Fruit fly (Drosophila melanogaster): ENCODE measurements around the gene Invadolysin.

The Invadolysin gene

dm6 chr3R:10144103-10144998 lies at the start of gene Invadolysin, which contains the start of gene TAF1B:
TSS of gene Invadolysin (plus strand) at chr3R:10144668.
TSS of gene TAF1B (minus strand) at chr3R:10144184.
- peak; percentile 44 for TF ChIP-seq CG1620 (GFP tag; optimal IDR thresholded peaks at IDR 0.05)
- TF ChIP-seq cnc (optimal IDR thresholded peaks at IDR 0.05) = no peak
- TF ChIP-seq CG33017 (tag; optimal IDR thresholded peaks at IDR 0.05) = peak; percentile 49
- TF ChIP-seq cic (GFP tag; optimal IDR thresholded peaks at IDR 0.05) = peak; percentile 70
- peak; percentile 48 for TF ChIP-seq CG5204 (GFP tag; optimal IDR thresholded peaks at IDR 0.05)
- TF ChIP-seq CG12768 (GFP tag; optimal IDR thresholded peaks at IDR 0.05) = no peak
- TF ChIP-seq Clk (GFP tag; optimal IDR thresholded peaks at IDR 0.05) = no peak
- TF ChIP-seq CG11617 (GFP tag; optimal IDR thresholded peaks at IDR 0.05) = peak; percentile 64
- TF ChIP-seq Crg-1 (GFP tag; optimal IDR thresholded peaks at IDR 0.05) = peak; percentile 51
- peak; percentile 31 for TF ChIP-seq Hr96 (GFP tag; optimal IDR thresholded peaks at IDR 0.05)
- TF ChIP-seq tj (GFP tag; optimal IDR thresholded peaks at IDR 0.05) = no peak
- TF ChIP-seq pad (GFP tag; optimal IDR thresholded peaks at IDR 0.05) = peak; percentile 8
- TF ChIP-seq ovo (GFP tag; optimal IDR thresholded peaks at IDR 0.05) = peak; percentile 57
- no peak for TF ChIP-seq CG7045 (GFP tag; optimal IDR thresholded peaks at IDR 0.05)
- TF ChIP-seq CG7101 (tag; optimal IDR thresholded peaks at IDR 0.05) = peak; percentile 29
- peak; percentile 71 for TF ChIP-seq toe (GFP tag; optimal IDR thresholded peaks at IDR 0.05)
- TF ChIP-seq Mnt (GFP tag; optimal IDR thresholded peaks at IDR 0.05) = peak; percentile 67
- TF ChIP-seq CG14711 (tag; optimal IDR thresholded peaks at IDR 0.05) = peak; percentile 42
- TF ChIP-seq bab1 (GFP tag; optimal IDR thresholded peaks at IDR 0.05) = peak; percentile 62
- peak; percentile 98 for TF ChIP-seq kay (GFP tag; ENCODE audit: borderline replicate concordance)

- TF ChIP-seq Hr96 (GFP tag; optimal IDR thresholded peaks at IDR 0.05) = no peak
- TF ChIP-seq pad (GFP tag; optimal IDR thresholded peaks at IDR 0.05) = peak; percentile 4
- TF ChIP-seq kay (GFP tag; ENCODE audit: borderline replicate concordance) = peak; percentile 65
Measured at dm6 chr3R:10095052-10095451, 49.4 kb upstream of the Invadolysin start.

DNA sequence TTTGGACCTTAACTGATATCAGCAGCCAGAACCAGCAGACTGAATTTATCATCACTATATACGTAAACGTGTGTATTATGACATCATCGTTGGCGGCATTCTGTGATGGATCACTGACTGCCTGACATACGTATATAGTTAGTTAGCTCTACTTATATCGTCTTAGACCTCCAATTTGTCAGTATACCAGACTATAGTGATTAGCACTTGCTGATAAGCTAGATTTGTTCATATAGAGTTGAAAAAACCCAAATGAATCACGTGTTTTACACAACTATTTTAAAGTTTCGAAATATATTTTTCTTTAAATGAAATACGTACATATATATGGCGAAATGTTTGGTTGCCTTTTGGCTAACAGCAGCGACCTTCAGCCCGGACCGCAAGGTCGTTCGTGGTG lies 48.7 kb upstream of the Invadolysin start:
- TF ChIP-seq cic (GFP tag; optimal IDR thresholded peaks at IDR 0.05) = no peak
- peak; percentile 90 for TF ChIP-seq kay (GFP tag; ENCODE audit: borderline replicate concordance)

- TF ChIP-seq CG7045 (GFP tag; optimal IDR thresholded peaks at IDR 0.05) (peak; percentile 26), CG33017 (tag; optimal IDR thresholded peaks at IDR 0.05) (peak; percentile 3), Mnt (GFP tag; optimal IDR thresholded peaks at IDR 0.05) (peak; percentile 35), kay (GFP tag; ENCODE audit: borderline replicate concordance) (no peak), Hr96 (GFP tag; optimal IDR thresholded peaks at IDR 0.05) (no peak), cic (GFP tag; optimal IDR thresholded peaks at IDR 0.05) (peak; percentile 70), Crg-1 (GFP tag; optimal IDR thresholded peaks at IDR 0.05) (no peak)
Measured at dm6 chr3R:10097531-10098295, 46.8 kb upstream of the Invadolysin start.

DNA sequence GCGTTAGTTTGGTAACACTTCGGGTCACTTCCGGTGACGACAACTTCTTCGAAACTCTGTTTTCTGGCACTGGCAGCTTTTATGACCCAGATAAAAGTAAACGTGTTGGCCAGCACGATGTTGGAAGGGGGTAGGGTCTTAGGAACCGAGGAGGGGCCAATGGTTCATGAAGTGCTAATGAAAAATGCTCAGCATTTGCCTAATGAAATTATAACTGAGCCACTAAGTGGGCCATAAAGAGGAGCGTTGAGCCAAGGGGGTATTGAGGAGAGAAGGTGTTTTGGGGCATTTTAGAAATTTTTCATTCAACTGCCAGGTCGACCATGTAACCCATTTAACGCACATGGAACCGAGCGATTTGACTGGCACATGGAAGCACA lies 46.2 kb upstream of the Invadolysin start:
- TF ChIP-seq Hr96 (GFP tag; optimal IDR thresholded peaks at IDR 0.05) (no peak), CG7101 (tag; optimal IDR thresholded peaks at IDR 0.05) (no peak), CG11617 (GFP tag; optimal IDR thresholded peaks at IDR 0.05) (no peak), CG12768 (GFP tag; optimal IDR thresholded peaks at IDR 0.05) (no peak), Clk (GFP tag; optimal IDR thresholded peaks at IDR 0.05) (no peak), tj (GFP tag; optimal IDR thresholded peaks at IDR 0.05) (no peak), CG33017 (tag; optimal IDR thresholded peaks at IDR 0.05) (no peak), cic (GFP tag; optimal IDR thresholded peaks at IDR 0.05) (no peak), CG1620 (GFP tag; optimal IDR thresholded peaks at IDR 0.05) (no peak), cnc (optimal IDR thresholded peaks at IDR 0.05) (no peak)

DNA sequence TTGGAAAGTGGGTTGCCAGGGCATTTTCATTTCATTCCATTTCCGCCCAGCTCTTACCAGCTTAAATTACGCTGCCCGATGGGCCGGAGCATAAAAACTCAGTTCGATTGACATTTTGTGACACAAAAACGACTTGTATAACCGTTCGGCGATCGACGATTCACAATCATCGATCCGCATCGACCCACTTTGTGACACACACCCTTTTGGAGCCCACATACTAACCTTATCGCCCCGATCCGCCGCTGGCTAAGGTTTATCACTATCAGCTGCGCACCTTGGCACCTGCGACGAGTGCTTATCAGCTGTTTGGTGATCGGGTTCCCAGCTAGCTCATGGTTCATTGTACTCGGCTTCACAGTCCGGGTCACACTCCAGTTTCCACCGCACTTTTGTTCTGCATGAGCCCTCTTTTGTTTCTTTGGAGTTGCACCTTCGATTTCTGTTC lies 45.0 kb upstream of the Invadolysin start:
- TF ChIP-seq CG5204 (GFP tag; optimal IDR thresholded peaks at IDR 0.05) (no peak), bab1 (GFP tag; optimal IDR thresholded peaks at IDR 0.05) (no peak), pad (GFP tag; optimal IDR thresholded peaks at IDR 0.05) (no peak), kay (GFP tag; ENCODE audit: borderline replicate concordance) (peak; percentile 24), ovo (GFP tag; optimal IDR thresholded peaks at IDR 0.05) (no peak), CG1620 (GFP tag; optimal IDR thresholded peaks at IDR 0.05) (no peak), CG33017 (tag; optimal IDR thresholded peaks at IDR 0.05) (no peak), Clk (GFP tag; optimal IDR thresholded peaks at IDR 0.05) (no peak), cic (GFP tag; optimal IDR thresholded peaks at IDR 0.05) (peak; percentile 30), toe (GFP tag; optimal IDR thresholded peaks at IDR 0.05) (no peak), tj (GFP tag; optimal IDR thresholded peaks at IDR 0.05) (no peak), CG12768 (GFP tag; optimal IDR thresholded peaks at IDR 0.05) (peak; percentile 71), CG7045 (GFP tag; optimal IDR thresholded peaks at IDR 0.05) (no peak), Crg-1 (GFP tag; optimal IDR thresholded peaks at IDR 0.05) (no peak), CG7101 (tag; optimal IDR thresholded peaks at IDR 0.05) (no peak), Mnt (GFP tag; optimal IDR thresholded peaks at IDR 0.05) (peak; percentile 19), cnc (optimal IDR thresholded peaks at IDR 0.05) (no peak), Hr96 (GFP tag; optimal IDR thresholded peaks at IDR 0.05) (no peak), CG14711 (tag; optimal IDR thresholded peaks at IDR 0.05) (no peak), CG11617 (GFP tag; optimal IDR thresholded peaks at IDR 0.05) (no peak)
